Fruit fly (Drosophila melanogaster): Measurements from ENCODE around the gene CG7149.

DNA sequence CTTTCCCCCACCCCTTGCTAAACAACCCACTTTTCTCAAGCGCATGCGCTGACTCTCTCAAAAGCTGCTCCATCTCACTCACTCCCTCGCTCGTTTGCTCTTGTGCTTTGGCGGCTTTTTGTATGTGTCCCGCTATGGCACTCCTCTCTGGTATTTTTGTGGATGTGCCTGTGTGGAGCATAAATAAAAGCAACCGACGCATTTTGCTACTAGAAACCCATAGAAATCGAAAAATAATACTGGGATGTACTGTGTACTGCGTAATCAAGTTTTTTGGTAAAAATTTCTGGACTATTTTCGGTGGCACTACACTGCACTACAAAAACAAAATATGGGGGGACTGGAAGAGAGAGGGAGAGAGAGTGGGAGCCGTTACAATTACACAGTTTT lies 19.3 kb upstream of the CG7149 start:
- peak; percentile 88 for TF ChIP-seq cic (GFP tag; optimal IDR thresholded peaks at IDR 0.05)
- TF ChIP-seq CG7101 (tag; optimal IDR thresholded peaks at IDR 0.05) = no peak
- TF ChIP-seq Hr96 (GFP tag; optimal IDR thresholded peaks at IDR 0.05) = no peak
- peak; percentile 56 for TF ChIP-seq bab1 (GFP tag; optimal IDR thresholded peaks at IDR 0.05)
- TF ChIP-seq ovo (GFP tag; optimal IDR thresholded peaks at IDR 0.05) = peak; percentile 67
